Worm (Caenorhabditis elegans) whole organism, late embryonic: ENCODE results near the gene ssp-34.
A peak's percentile ranks its signal among the peaks of the same experiment; 100 is the strongest.

ENCODE experiments used
- K02D7.2 ChIP-seq: sonication (generic microtip); optimal IDR thresholded peaks from 2 replicates; lab custom pipeline; 2017; ENCODE audit warnings: mild to moderate bottlenecking, missing genetic modification characterization, missing compliant biosample characterization
- K09A11.1 ChIP-seq: sonication (generic microtip); optimal IDR thresholded peaks from 2 replicates; lab custom pipeline; 2017; ENCODE audit warnings: antibody characterized with exemption, mild to moderate bottlenecking, missing genetic modification characterization, missing compliant biosample characterization; ENCODE audit not compliant: insufficient read depth
- Y22D7AL.16 ChIP-seq: sonication (generic microtip); optimal IDR thresholded peaks from 2 replicates; lab custom pipeline; 2016; ENCODE audit warnings: missing genetic modification characterization, missing compliant biosample characterization
- ama-1 ChIP-seq: fragments of 150-350 bp; optimal IDR thresholded peaks from 2 replicates; lab custom pipeline; 2014
- ceh-18 ChIP-seq: sonication (generic microtip); optimal IDR thresholded peaks from 2 replicates; lab custom pipeline; 2016; ENCODE audit warnings: missing genetic modification characterization, missing compliant biosample characterization
- ceh-2 ChIP-seq: sonication (generic microtip); optimal IDR thresholded peaks from 2 replicates; lab custom pipeline; 2016; ENCODE audit warnings: missing genotype, missing genetic modification characterization, missing compliant biosample characterization
- ceh-22 ChIP-seq: sonication (generic microtip); optimal IDR thresholded peaks from 2 replicates; lab custom pipeline; 2017; ENCODE audit warnings: missing biosample characterization, missing genetic modification characterization
- ceh-24 ChIP-seq: sonication (generic microtip); optimal IDR thresholded peaks from 2 replicates; lab custom pipeline; 2016; ENCODE audit warnings: mild to moderate bottlenecking, missing genetic modification characterization, missing compliant biosample characterization
- ceh-30 ChIP-seq: fragments of 150-350 bp; optimal IDR thresholded peaks from 2 replicates; lab custom pipeline; 2014; ENCODE audit warnings: missing biosample characterization, missing genetic modification characterization
- ceh-48 ChIP-seq: sonication (generic microtip); optimal IDR thresholded peaks from 2 replicates; lab custom pipeline; 2016; ENCODE audit warnings: missing genetic modification characterization, inconsistent platforms, missing compliant biosample characterization
- ceh-6 ChIP-seq: fragments of 200-800 bp; sonication (Bioruptor generic); optimal IDR thresholded peaks from 2 replicates; lab custom pipeline; 2018; ENCODE audit warnings: mild to moderate bottlenecking, missing genetic modification characterization, missing compliant biosample characterization
- ceh-9 ChIP-seq: sonication (generic microtip); optimal IDR thresholded peaks from 2 replicates; lab custom pipeline; 2016; ENCODE audit warnings: mild to moderate bottlenecking, missing genetic modification characterization, inconsistent platforms, missing compliant biosample characterization
- che-1 ChIP-seq: sonication (generic microtip); optimal IDR thresholded peaks from 2 replicates; lab custom pipeline; 2016; ENCODE audit warnings: mild to moderate bottlenecking, missing genetic modification characterization, missing compliant biosample characterization
- dve-1 ChIP-seq: sonication (generic microtip); optimal IDR thresholded peaks from 2 replicates; lab custom pipeline; 2017; ENCODE audit warnings: antibody characterized with exemption, mild to moderate bottlenecking, missing genetic modification characterization, missing compliant biosample characterization
- elt-2 ChIP-seq: sonication (generic microtip); optimal IDR thresholded peaks from 2 replicates; lab custom pipeline; 2016; ENCODE audit warnings: missing genetic modification reagents, missing genetic modification characterization, missing compliant biosample characterization
- ets-4 ChIP-seq: sonication (generic microtip); optimal IDR thresholded peaks from 2 replicates; lab custom pipeline; 2016; ENCODE audit warnings: missing genetic modification characterization, missing compliant biosample characterization
- eyg-1 ChIP-seq: sonication (generic microtip); optimal IDR thresholded peaks from 2 replicates; lab custom pipeline; 2016; ENCODE audit warnings: missing genotype, missing genetic modification characterization, missing compliant biosample characterization
- fax-1 ChIP-seq: sonication (generic microtip); optimal IDR thresholded peaks from 2 replicates; lab custom pipeline; 2016; ENCODE audit warnings: missing genotype, missing genetic modification characterization, missing compliant biosample characterization
- fkh-10 ChIP-seq: fragments of 150-350 bp; optimal IDR thresholded peaks from 2 replicates; lab custom pipeline; 2014; ENCODE audit warnings: missing biosample characterization, missing genetic modification reagents, missing genetic modification characterization
- hlh-15 ChIP-seq: sonication (generic microtip); optimal IDR thresholded peaks from 2 replicates; lab custom pipeline; 2016; ENCODE audit warnings: missing genetic modification characterization, missing compliant biosample characterization
- hlh-30 ChIP-seq: sonication (generic microtip); optimal IDR thresholded peaks from 2 replicates; lab custom pipeline; 2017; ENCODE audit warnings: antibody characterized with exemption, missing genetic modification characterization, missing compliant biosample characterization; ENCODE audit not compliant: insufficient read depth
- lin-11 ChIP-seq: fragments of 200-800 bp; sonication (Bioruptor generic); optimal IDR thresholded peaks from 2 replicates; lab custom pipeline; 2018; ENCODE audit warnings: mild to moderate bottlenecking, missing genetic modification characterization, missing compliant biosample characterization
- madf-2 ChIP-seq: sonication (generic microtip); optimal IDR thresholded peaks from 2 replicates; lab custom pipeline; 2017; ENCODE audit warnings: missing genetic modification characterization, missing compliant biosample characterization
- mec-3 ChIP-seq: sonication (generic microtip); optimal IDR thresholded peaks from 2 replicates; lab custom pipeline; 2016; ENCODE audit warnings: borderline replicate concordance, missing genetic modification characterization, missing compliant biosample characterization
- nfya-1 ChIP-seq: sonication (generic microtip); optimal IDR thresholded peaks from 2 replicates; lab custom pipeline; 2017; ENCODE audit warnings: missing genetic modification characterization, mild to moderate bottlenecking, missing compliant biosample characterization, antibody characterized with exemption, moderate library complexity
- pha-2 ChIP-seq: sonication (generic microtip); optimal IDR thresholded peaks from 2 replicates; lab custom pipeline; 2017; ENCODE audit warnings: mild to moderate bottlenecking, missing genetic modification characterization, missing compliant biosample characterization
- pha-4 ChIP-seq: fragments of 150-350 bp; optimal IDR thresholded peaks from 2 replicates; lab custom pipeline; 2018; ENCODE audit warnings: missing biosample characterization, missing genetic modification reagents, missing genetic modification characterization
- pqm-1 ChIP-seq: sonication (generic microtip); optimal IDR thresholded peaks from 2 replicates; lab custom pipeline; 2016; ENCODE audit warnings: missing genetic modification characterization, missing compliant biosample characterization
- pros-1 ChIP-seq: fragments of 150-350 bp; optimal IDR thresholded peaks from 2 replicates; lab custom pipeline; 2014; ENCODE audit warnings: missing biosample characterization, missing genetic modification reagents, missing genetic modification characterization
- ref-2 ChIP-seq: sonication (generic microtip); optimal IDR thresholded peaks from 2 replicates; lab custom pipeline; 2016; ENCODE audit warnings: missing genetic modification characterization, missing compliant biosample characterization
- rnt-1 ChIP-seq: sonication (generic microtip); optimal IDR thresholded peaks from 2 replicates; lab custom pipeline; 2016; ENCODE audit warnings: missing genetic modification characterization, missing compliant biosample characterization
- sdc-2 ChIP-seq: sonication (generic microtip); optimal IDR thresholded peaks from 2 replicates; lab custom pipeline; 2016; ENCODE audit warnings: missing genotype, missing genetic modification characterization, missing compliant biosample characterization
- sox-4 ChIP-seq: sonication (generic microtip); optimal IDR thresholded peaks from 2 replicates; lab custom pipeline; 2017; ENCODE audit warnings: mild to moderate bottlenecking, missing genetic modification characterization, inconsistent platforms, missing compliant biosample characterization
- ttx-3 ChIP-seq: sonication (generic microtip); optimal IDR thresholded peaks from 2 replicates; lab custom pipeline; 2016; ENCODE audit warnings: missing genetic modification reagents, missing genetic modification characterization, missing compliant biosample characterization
- unc-42 ChIP-seq: sonication (generic microtip); optimal IDR thresholded peaks from 2 replicates; lab custom pipeline; 2016; ENCODE audit warnings: missing genotype, missing genetic modification characterization, missing compliant biosample characterization
- unc-55 ChIP-seq: sonication (generic microtip); optimal IDR thresholded peaks from 2 replicates; lab custom pipeline; 2017; ENCODE audit warnings: missing biosample characterization, missing genetic modification reagents, missing genetic modification characterization
- unc-86 ChIP-seq: sonication (generic microtip); optimal IDR thresholded peaks from 2 replicates; lab custom pipeline; 2016; ENCODE audit warnings: missing genetic modification characterization, missing compliant biosample characterization
- ztf-16 ChIP-seq: sonication (generic microtip); optimal IDR thresholded peaks from 2 replicates; lab custom pipeline; 2017; ENCODE audit warnings: missing genetic modification characterization, missing compliant biosample characterization

Gene ssp-34

DNA sequence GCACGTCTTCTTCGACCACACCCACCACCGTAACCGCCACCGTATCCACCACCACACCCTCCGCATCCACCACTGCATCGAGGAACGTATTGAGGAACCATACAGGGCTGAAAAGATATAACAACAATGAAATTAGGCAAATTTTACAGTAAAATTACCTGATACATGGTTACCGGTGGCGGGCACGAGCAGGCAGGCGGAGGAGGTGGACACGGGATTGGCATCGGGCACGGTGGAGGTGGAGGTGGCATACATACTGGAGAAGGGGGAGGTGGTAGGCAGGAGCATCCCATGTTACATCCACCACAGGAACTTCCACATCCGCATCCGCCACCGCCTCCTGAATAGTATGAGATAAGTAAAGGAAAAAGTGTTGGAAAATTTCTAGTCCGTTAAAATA lies 39.9 kb downstream of the ssp-34 start:
- no peak for TF ChIP-seq unc-42 (tag; lab: Kevin White, UChicago)
- no peak for TF ChIP-seq fax-1 (tag; lab: Kevin White, UChicago)
- TF ChIP-seq elt-2 (tag; lab: Kevin White, UChicago), result no peak
- no peak for TF ChIP-seq ama-1 (lab: Kevin White, UChicago)
- no peak for TF ChIP-seq nfya-1 (tag; lab: Kevin White, UChicago)
- TF ChIP-seq mec-3 (tag; lab: Kevin White, UChicago), result no peak
- no peak for TF ChIP-seq che-1
- no peak for TF ChIP-seq unc-55
- no peak for TF ChIP-seq K02D7.2 (tag; lab: Kevin White, UChicago)
- TF ChIP-seq pha-2, result no peak
- no peak for TF ChIP-seq ceh-6
- no peak for TF ChIP-seq ceh-48 (tag; lab: Kevin White, UChicago)
- no peak for TF ChIP-seq pqm-1 (tag; lab: Kevin White, UChicago)
- TF ChIP-seq pha-4, result no peak
- no peak for TF ChIP-seq ets-4 (tag; lab: Kevin White, UChicago)
- TF ChIP-seq K09A11.1 (tag; lab: Kevin White, UChicago), result no peak

DNA sequence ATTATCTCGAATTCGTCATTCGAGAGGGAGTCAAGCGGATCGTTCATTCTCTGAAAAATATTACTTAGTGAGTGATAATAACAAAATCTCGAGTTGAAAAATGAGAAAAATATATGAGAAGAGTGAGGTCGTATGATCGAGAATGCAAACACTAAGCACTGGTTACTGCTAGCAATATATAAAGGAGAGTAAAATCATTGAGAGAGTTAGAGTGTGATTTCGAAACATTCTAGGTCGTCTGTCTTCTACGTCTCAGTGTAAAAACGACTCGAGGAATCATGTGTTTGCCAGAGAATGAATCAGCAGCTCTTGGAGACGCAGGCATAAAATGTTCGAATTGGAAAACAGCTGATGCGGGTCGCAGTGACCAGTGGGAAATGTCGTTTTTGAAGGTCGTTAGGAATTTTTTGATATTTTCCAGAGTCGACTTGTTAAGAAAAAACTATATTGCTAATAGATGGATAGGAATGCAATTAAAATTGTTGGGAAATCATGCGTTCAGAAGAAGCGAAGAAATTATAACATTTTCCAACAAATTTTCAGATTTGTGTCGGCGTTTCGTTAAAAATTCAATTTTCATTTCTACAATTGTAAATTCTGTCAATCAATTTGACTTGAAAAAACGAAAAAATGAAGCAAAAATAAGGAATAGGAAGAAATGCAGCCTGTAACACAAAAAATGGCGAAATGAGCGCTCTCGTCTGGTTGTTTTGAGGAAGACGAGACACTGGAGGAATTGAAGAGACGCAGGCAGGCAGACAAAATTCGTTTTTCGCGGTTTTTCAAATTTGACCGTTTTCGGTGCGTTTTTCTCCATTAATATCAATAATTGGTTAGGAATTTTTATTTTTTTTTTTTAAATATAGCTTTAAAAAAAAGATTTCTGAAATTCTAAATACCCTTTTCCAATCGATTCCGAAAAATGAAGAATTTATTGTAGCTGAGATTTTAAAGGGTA lies 41.1 kb downstream of the ssp-34 start, which contains the start of gene allo-1:
Gene allo-1, minus strand, starts transcription at position 51 of the 958 bp plus-strand sequence.
- TF ChIP-seq ceh-48 (tag; lab: Kevin White, UChicago), result no peak
- no peak for TF ChIP-seq Y22D7AL.16 (tag; lab: Kevin White, UChicago)
- no peak for TF ChIP-seq ets-4 (tag; lab: Kevin White, UChicago)
- TF ChIP-seq unc-86 (tag; lab: Kevin White, UChicago), result no peak
- no peak for TF ChIP-seq ref-2 (tag; lab: Kevin White, UChicago)
- TF ChIP-seq madf-2 (tag; lab: Kevin White, UChicago), result no peak
- TF ChIP-seq eyg-1 (tag; lab: Kevin White, UChicago), result no peak
- TF ChIP-seq unc-55, result peak; percentile 23
- no peak for TF ChIP-seq rnt-1 (tag; lab: Kevin White, UChicago)
- TF ChIP-seq hlh-15 (tag; lab: Kevin White, UChicago), result no peak
- no peak for TF ChIP-seq dve-1 (tag; lab: Kevin White, UChicago)
- TF ChIP-seq ceh-2 (tag; lab: Kevin White, UChicago), result no peak
- TF ChIP-seq ceh-24, result no peak
- TF ChIP-seq fkh-10 (GFP tag; lab: Kevin White, UChicago), result no peak
- TF ChIP-seq sox-4, result no peak
- no peak for TF ChIP-seq lin-11 (tag; lab: Kevin White, UChicago)
- no peak for TF ChIP-seq ceh-22 (tag; lab: Kevin White, UChicago)
- TF ChIP-seq ceh-18, result peak; percentile 28
- TF ChIP-seq elt-2 (tag; lab: Kevin White, UChicago), result no peak
- TF ChIP-seq sdc-2 (tag; lab: Kevin White, UChicago), result no peak
- peak; percentile 79 for TF ChIP-seq hlh-30 (tag; lab: Kevin White, UChicago)

DNA sequence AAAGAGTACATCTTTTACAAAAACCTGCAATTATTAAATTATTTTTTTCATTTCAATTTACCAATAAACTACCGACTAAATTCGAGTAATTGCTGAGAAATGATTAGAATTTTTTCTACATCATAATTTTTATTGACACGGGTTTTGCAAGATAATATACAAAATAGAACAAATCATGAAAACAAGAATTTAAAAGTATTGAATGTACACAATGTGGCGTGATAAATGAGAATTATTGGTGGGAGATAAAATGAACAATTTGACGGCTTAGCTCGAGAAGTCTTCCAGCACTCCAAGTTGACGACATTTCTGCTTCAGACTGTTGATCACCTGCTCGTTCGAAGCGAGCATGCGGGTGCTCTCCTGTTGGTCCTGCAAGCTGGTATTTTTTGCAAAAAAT lies 43.2 kb downstream of the ssp-34 start, which contains the start of gene R102.4:
Gene R102.4, minus strand, starts transcription at position 101 of the 400 bp plus-strand sequence.
- no peak for TF ChIP-seq ttx-3
- no peak for TF ChIP-seq hlh-30 (tag; lab: Kevin White, UChicago)
- no peak for TF ChIP-seq ceh-9 (tag; lab: Kevin White, UChicago)
- TF ChIP-seq ceh-30 (tag; lab: Kevin White, UChicago), result no peak
- no peak for TF ChIP-seq pros-1 (tag; lab: Kevin White, UChicago)
- TF ChIP-seq ref-2 (tag; lab: Kevin White, UChicago), result no peak
- no peak for TF ChIP-seq mec-3 (tag; lab: Kevin White, UChicago)
- no peak for TF ChIP-seq rnt-1 (tag; lab: Kevin White, UChicago)
- TF ChIP-seq ztf-16 (tag; lab: Kevin White, UChicago), result no peak
